Worm (Caenorhabditis elegans): Measurements from ENCODE around the gene nhr-285.

nhr-285 gene

ce11 chrV:15792409-15792808 is 13.4 kb upstream of the nhr-285 start, which contains the start of gene T26E4.4:
Gene T26E4.4 (minus strand): TSS chrV:15792509.
- TF ChIP-seq sptf-2 (GFP tag; optimal IDR thresholded peaks at IDR 0.05) (no peak), ekl-4 (GFP tag; IDR thresholded peaks at IDR 0.05) (no peak), nhr-27 (tag; optimal IDR thresholded peaks at IDR 0.05) (no peak), hmg-1.2 (GFP tag; IDR thresholded peaks at IDR 0.05) (no peak), snpc-1.1 (tag; optimal IDR thresholded peaks at IDR 0.05; ENCODE audit: insufficient read depth) (no peak), zfh-2 (GFP tag; conservative IDR thresholded peaks at IDR 0.05) (no peak), F22D6.2 (tag; optimal IDR thresholded peaks at IDR 0.05) (no peak), hrde-1 (tag; optimal IDR thresholded peaks at IDR 0.05; ENCODE audit: borderline replicate concordance) (no peak), ztf-6 (GFP tag; IDR thresholded peaks at IDR 0.05) (no peak), repo-1 (tag; optimal IDR thresholded peaks at IDR 0.05) (no peak), F55B11.4 (tag; optimal IDR thresholded peaks at IDR 0.05; ENCODE audit: borderline replicate concordance, insufficient read depth) (no peak), atf-7 (tag; optimal IDR thresholded peaks at IDR 0.05) (no peak), bed-1 (GFP tag; IDR thresholded peaks at IDR 0.05) (no peak)

- TF ChIP-seq madf-8 (GFP tag; conservative IDR thresholded peaks at IDR 0.05) (no peak), lag-1 (GFP tag; IDR thresholded peaks at IDR 0.05) (no peak), egl-18 (GFP tag; IDR thresholded peaks at IDR 0.05) (no peak)
Observed at ce11 chrV:15782494-15782893, 3.5 kb upstream of the nhr-285 start, which contains the start of gene T26E4.3. Gene T26E4.3 (plus strand): TSS chrV:15782794.

ce11 chrV:15781086-15781485 is 2.1 kb upstream of the nhr-285 start, which contains the start of gene T26E4.2:
Gene T26E4.2 (plus strand): TSS chrV:15781386.
- TF ChIP-seq mel-28 (tag; optimal IDR thresholded peaks at IDR 0.05; ENCODE audit: borderline replicate concordance) = no peak
- no peak for TF ChIP-seq snpc-1.1 (tag; optimal IDR thresholded peaks at IDR 0.05; ENCODE audit: insufficient read depth)
- TF ChIP-seq hmg-20 (GFP tag; IDR thresholded peaks at IDR 0.05) = no peak
- no peak for TF ChIP-seq tbx-9 (tag; optimal IDR thresholded peaks at IDR 0.05; ENCODE audit: borderline replicate concordance)
- TF ChIP-seq lir-1 (GFP tag; conservative IDR thresholded peaks at IDR 0.05) = no peak
- TF ChIP-seq nhr-27 (tag; optimal IDR thresholded peaks at IDR 0.05) = no peak
- no peak for TF ChIP-seq ztf-6 (GFP tag; IDR thresholded peaks at IDR 0.05)
- TF ChIP-seq tlf-1 (GFP tag; optimal IDR thresholded peaks at IDR 0.05) = no peak
- TF ChIP-seq xnd-1 (tag; optimal IDR thresholded peaks at IDR 0.05) = no peak
- TF ChIP-seq T07F8.4 (tag; optimal IDR thresholded peaks at IDR 0.05) = no peak
- no peak for TF ChIP-seq snpc-1.3 (tag; optimal IDR thresholded peaks at IDR 0.05; ENCODE audit: insufficient read depth)
- no peak for TF ChIP-seq ama-1 (optimal IDR thresholded peaks at IDR 0.05)
- TF ChIP-seq ama-1 (GFP tag; optimal IDR thresholded peaks at IDR 0.05) = no peak
- no peak for TF ChIP-seq T26A5.8 (tag; optimal IDR thresholded peaks at IDR 0.05)
- TF ChIP-seq nfyb-1 (GFP tag; IDR thresholded peaks at IDR 0.05) = no peak
- TF ChIP-seq rcor-1 (GFP tag; IDR thresholded peaks at IDR 0.05) = no peak
- TF ChIP-seq ztf-25 (GFP tag; IDR thresholded peaks at IDR 0.05) = no peak
- no peak for TF ChIP-seq unc-62 (GFP tag; optimal IDR thresholded peaks at IDR 0.05)

ce11 chrV:15776651-15777050 is 2.4 kb downstream of the nhr-285 start, which contains the start of gene nhr-283:
Gene nhr-283 (minus strand): TSS chrV:15776751.
- TF ChIP-seq B0336.3 (GFP tag; IDR thresholded peaks at IDR 0.05) = no peak
- no peak for TF ChIP-seq madf-3 (GFP tag; IDR thresholded peaks at IDR 0.05)
- no peak for TF ChIP-seq bed-2 (GFP tag; IDR thresholded peaks at IDR 0.05)

Measured in whole organism, young adult.